Worm (Caenorhabditis elegans): ENCODE measurements around the gene sft-4.

sft-4 gene

ce11 chrX:5811997-5812562 lies 31.6 kb upstream of the sft-4 start (continued):
- peak; percentile 37 for TF ChIP-seq ttx-3 (tag; optimal IDR thresholded peaks at IDR 0.05)
- no peak for TF ChIP-seq npax-4 (tag; optimal IDR thresholded peaks at IDR 0.05)
- TF ChIP-seq hlh-13 (GFP tag; optimal IDR thresholded peaks at IDR 0.05), result no peak
- TF ChIP-seq pax-1 (tag; optimal IDR thresholded peaks at IDR 0.05), result no peak
- peak; percentile 72 for TF ChIP-seq C08G9.2 (tag; optimal IDR thresholded peaks at IDR 0.05)
- peak; percentile 31 for TF ChIP-seq pag-3 (tag; optimal IDR thresholded peaks at IDR 0.05; ENCODE audit: borderline replicate concordance)
- peak; percentile 76 for TF ChIP-seq ceh-22 (tag; optimal IDR thresholded peaks at IDR 0.05)
- TF ChIP-seq nfya-1 (tag; optimal IDR thresholded peaks at IDR 0.05), result peak; percentile 92
- peak; percentile 70 for TF ChIP-seq unc-42 (tag; optimal IDR thresholded peaks at IDR 0.05)
- TF ChIP-seq sox-4 (tag; optimal IDR thresholded peaks at IDR 0.05), result no peak
- TF ChIP-seq rnt-1 (tag; optimal IDR thresholded peaks at IDR 0.05), result peak; percentile 99
- peak; percentile 28 for TF ChIP-seq fkh-6 (tag; optimal IDR thresholded peaks at IDR 0.05)
- TF ChIP-seq tbx-7 (tag; optimal IDR thresholded peaks at IDR 0.05), result peak; percentile 57
- TF ChIP-seq pqm-1 (tag; optimal IDR thresholded peaks at IDR 0.05), result peak; percentile 10
- TF ChIP-seq elt-4 (tag; optimal IDR thresholded peaks at IDR 0.05), result no peak
- TF ChIP-seq T23F11.4 (GFP tag; optimal IDR thresholded peaks at IDR 0.05), result peak; percentile 73
- TF ChIP-seq unc-55 (GFP tag; optimal IDR thresholded peaks at IDR 0.05), result peak; percentile 91

- no peak for TF ChIP-seq unc-42 (tag; optimal IDR thresholded peaks at IDR 0.05)
- no peak for TF ChIP-seq T23F11.4 (GFP tag; optimal IDR thresholded peaks at IDR 0.05)
- no peak for TF ChIP-seq pax-1 (tag; optimal IDR thresholded peaks at IDR 0.05)
- no peak for TF ChIP-seq pha-4 (tag; optimal IDR thresholded peaks at IDR 0.05)
- no peak for TF ChIP-seq ceh-48 (tag; optimal IDR thresholded peaks at IDR 0.05)
- TF ChIP-seq ama-1 (optimal IDR thresholded peaks at IDR 0.05), result no peak
- no peak for TF ChIP-seq ceh-19 (GFP tag; optimal IDR thresholded peaks at IDR 0.05)
- no peak for TF ChIP-seq ttx-3 (tag; optimal IDR thresholded peaks at IDR 0.05)
- TF ChIP-seq pag-3 (tag; optimal IDR thresholded peaks at IDR 0.05; ENCODE audit: borderline replicate concordance), result no peak
Observed at ce11 chrX:5810677-5811076, 30.2 kb upstream of the sft-4 start.

ce11 chrX:5805872-5806472 lies 25.4 kb upstream of the sft-4 start, which contains the start of gene F13D11.3:
Gene F13D11.3 (minus strand): TSS chrX:5805922.
- TF ChIP-seq npax-4 (tag; optimal IDR thresholded peaks at IDR 0.05) (no peak), syd-9 (tag; optimal IDR thresholded peaks at IDR 0.05) (no peak), pax-1 (tag; optimal IDR thresholded peaks at IDR 0.05) (no peak), rnt-1 (tag; optimal IDR thresholded peaks at IDR 0.05) (no peak), ttx-3 (tag; optimal IDR thresholded peaks at IDR 0.05) (no peak), pros-1 (tag; optimal IDR thresholded peaks at IDR 0.05) (no peak), pat-9 (tag; optimal IDR thresholded peaks at IDR 0.05) (no peak), K09A11.1 (tag; optimal IDR thresholded peaks at IDR 0.05; ENCODE audit: insufficient read depth) (no peak), ceh-24 (tag; optimal IDR thresholded peaks at IDR 0.05) (no peak), F13H6.1 (tag; optimal IDR thresholded peaks at IDR 0.05) (no peak)

ce11 chrX:5803492-5803891 lies 23.0 kb upstream of the sft-4 start:
- TF ChIP-seq ceh-30 (tag; optimal IDR thresholded peaks at IDR 0.05) (no peak), ama-1 (optimal IDR thresholded peaks at IDR 0.05) (no peak), ztf-16 (tag; optimal IDR thresholded peaks at IDR 0.05) (no peak), madf-2 (tag; optimal IDR thresholded peaks at IDR 0.05) (no peak), syd-9 (tag; optimal IDR thresholded peaks at IDR 0.05) (no peak), ceh-19 (GFP tag; optimal IDR thresholded peaks at IDR 0.05) (no peak), ets-4 (tag; optimal IDR thresholded peaks at IDR 0.05) (no peak), che-1 (tag; optimal IDR thresholded peaks at IDR 0.05) (no peak), tbx-7 (tag; optimal IDR thresholded peaks at IDR 0.05) (no peak), fax-1 (tag; optimal IDR thresholded peaks at IDR 0.05) (no peak), Y22D7AL.16 (tag; optimal IDR thresholded peaks at IDR 0.05) (no peak), ceh-34 (tag; optimal IDR thresholded peaks at IDR 0.05) (no peak), pqm-1 (tag; optimal IDR thresholded peaks at IDR 0.05) (no peak), ceh-18 (tag; optimal IDR thresholded peaks at IDR 0.05) (no peak), sox-2 (GFP tag; IDR thresholded peaks at IDR 0.05) (no peak)

All from whole organism, late embryonic.